Fruit fly (Drosophila melanogaster) whole organism, embryonic: ENCODE data around the gene CG2157.

Experiments
- Abd-B ChIP-seq: fragments of 200-800 bp; sonication (Bioruptor generic); optimal IDR thresholded peaks from 2 replicates; lab custom pipeline; 2018; ENCODE audit warnings: missing biosample characterization, mild to moderate bottlenecking, missing genetic modification characterization, moderate library complexity
- Antp ChIP-seq: fragments of 200-800 bp; sonication (Bioruptor generic); optimal IDR thresholded peaks from 3 replicates; lab custom pipeline; 2016; ENCODE audit warnings: missing biosample characterization, missing genetic modification characterization
- Atf-2 ChIP-seq: fragments of 200-800 bp; sonication (Bioruptor generic); optimal IDR thresholded peaks from 2 replicates; lab custom pipeline; 2016; ENCODE audit warnings: missing biosample characterization, missing genetic modification characterization
- B-H1 ChIP-seq: fragments of 200-800 bp; sonication (Bioruptor generic); IDR thresholded peaks from 3 replicates; pipeline ENCODE4 v1.3.6; 2022; ENCODE audit warnings: missing biosample characterization, missing genetic modification characterization
- BtbVII ChIP-seq: fragments of 200-800 bp; sonication (Bioruptor generic); optimal IDR thresholded peaks from 3 replicates; lab custom pipeline; 2017; ENCODE audit warnings: missing biosample characterization, mild to moderate bottlenecking, missing genetic modification characterization
- CG11085 ChIP-seq: fragments of 200-800 bp; sonication (Bioruptor generic); IDR thresholded peaks from 2 replicates; pipeline ENCODE4 v1.3.6; 2022; ENCODE audit warnings: missing biosample characterization, missing genetic modification characterization
- CG12769 ChIP-seq: fragments of 200-800 bp; sonication (Bioruptor generic); optimal IDR thresholded peaks from 2 replicates; lab custom pipeline; 2019; ENCODE audit warnings: missing biosample characterization, mild to moderate bottlenecking, missing genetic modification characterization, moderate library complexity
- CG13624 ChIP-seq: fragments of 200-800 bp; sonication (Bioruptor generic); optimal IDR thresholded peaks from 2 replicates; lab custom pipeline; 2016; ENCODE audit warnings: missing biosample characterization, missing genetic modification characterization
- CG14710 ChIP-seq: fragments of 200-800 bp; sonication (Bioruptor generic); optimal IDR thresholded peaks from 3 replicates; lab custom pipeline; 2019; ENCODE audit warnings: missing biosample characterization, mild to moderate bottlenecking, missing genetic modification characterization, moderate library complexity
- CG15601 ChIP-seq: fragments of 200-800 bp; sonication (Bioruptor generic); optimal IDR thresholded peaks from 3 replicates; lab custom pipeline; 2019; ENCODE audit warnings: missing biosample characterization, mild to moderate bottlenecking, missing genetic modification characterization, moderate library complexity
- CG1603 ChIP-seq: fragments of 200-800 bp; sonication (Bioruptor generic); optimal IDR thresholded peaks from 2 replicates; lab custom pipeline; 2019; ENCODE audit warnings: missing biosample characterization, mild to moderate bottlenecking, missing genetic modification characterization, moderate library complexity
- CG16813 ChIP-seq: fragments of 200-800 bp; sonication (Bioruptor generic); IDR thresholded peaks from 3 replicates; pipeline ENCODE4 v1.3.6; 2022; ENCODE audit warnings: missing biosample characterization, missing genetic modification characterization; ENCODE audit not compliant: partially characterized antibody
- CG17802 ChIP-seq: fragments of 200-800 bp; sonication (Bioruptor generic); optimal IDR thresholded peaks from 2 replicates; lab custom pipeline; 2018; ENCODE audit warnings: missing biosample characterization, mild to moderate bottlenecking, missing genetic modification characterization, moderate library complexity
- CG18599 ChIP-seq: fragments of 200-800 bp; sonication (Bioruptor generic); optimal IDR thresholded peaks from 3 replicates; lab custom pipeline; 2017; ENCODE audit warnings: missing biosample characterization, missing genetic modification characterization, mild to moderate bottlenecking, moderate library complexity, missing genetic modification reagents
- CG2712 ChIP-seq: fragments of 200-800 bp; optimal IDR thresholded peaks from 3 replicates; lab custom pipeline; 2019; ENCODE audit warnings: missing biosample characterization, mild to moderate bottlenecking, missing genetic modification characterization, moderate library complexity
- CG33557 ChIP-seq: fragments of 200-800 bp; sonication (Bioruptor generic); optimal IDR thresholded peaks from 2 replicates; lab custom pipeline; 2019; ENCODE audit warnings: missing biosample characterization, mild to moderate bottlenecking, missing genetic modification characterization, moderate library complexity
- CG3726 ChIP-seq: fragments of 200-800 bp; sonication (Bioruptor generic); IDR thresholded peaks from 3 replicates; pipeline ENCODE4, ENCODE4 v1.3.6; 2022; ENCODE audit warnings: missing biosample characterization, missing genetic modification characterization
- CG6254 ChIP-seq: fragments of 200-800 bp; sonication (Bioruptor generic); optimal IDR thresholded peaks from 3 replicates; lab custom pipeline; 2017; ENCODE audit warnings: mild to moderate bottlenecking, missing biosample characterization, missing genetic modification reagents, missing genetic modification characterization
- CG7745 ChIP-seq: fragments of 200-800 bp; sonication (Bioruptor generic); optimal IDR thresholded peaks from 2 replicates; lab custom pipeline; 2018; ENCODE audit warnings: missing biosample characterization, mild to moderate bottlenecking, missing genetic modification characterization, moderate library complexity
- CG7928 ChIP-seq: fragments of 200-800 bp; sonication (Bioruptor generic); optimal IDR thresholded peaks from 2 replicates; lab custom pipeline; 2017; ENCODE audit warnings: missing biosample characterization, mild to moderate bottlenecking, missing genetic modification characterization
- CG8388 ChIP-seq: fragments of 200-800 bp; sonication (Bioruptor generic); optimal IDR thresholded peaks from 2 replicates; lab custom pipeline; 2019; ENCODE audit warnings: missing biosample characterization, mild to moderate bottlenecking, missing genetic modification characterization, moderate library complexity
- CG8944 ChIP-seq: fragments of 200-800 bp; sonication (Bioruptor generic); optimal IDR thresholded peaks from 3 replicates; lab custom pipeline; 2016; ENCODE audit warnings: missing biosample characterization, missing genetic modification characterization
- CG9817 ChIP-seq: fragments of 200-800 bp; sonication (Bioruptor generic); optimal IDR thresholded peaks from 2 replicates; lab custom pipeline; 2018; ENCODE audit warnings: missing biosample characterization, mild to moderate bottlenecking, missing genetic modification characterization, moderate library complexity
- CrebB ChIP-seq: fragments of 200-800 bp; sonication (Bioruptor generic); optimal IDR thresholded peaks from 3 replicates; lab custom pipeline; 2018; ENCODE audit warnings: missing biosample characterization, mild to moderate bottlenecking, missing genetic modification characterization
- D19A ChIP-seq: fragments of 200-800 bp; optimal IDR thresholded peaks from 3 replicates; lab custom pipeline; 2019; ENCODE audit warnings: missing biosample characterization, mild to moderate bottlenecking, missing genetic modification characterization, moderate library complexity
- Dp ChIP-seq: fragments of 200-800 bp; sonication (Bioruptor generic); optimal IDR thresholded peaks from 2 replicates; lab custom pipeline; 2018; ENCODE audit warnings: missing biosample characterization, mild to moderate bottlenecking, missing genetic modification characterization, moderate library complexity
- HmgZ ChIP-seq: fragments of 200-800 bp; sonication (Bioruptor generic); optimal IDR thresholded peaks from 2 replicates; lab custom pipeline; 2018; ENCODE audit warnings: missing biosample characterization, mild to moderate bottlenecking, missing genetic modification characterization
- Hr3 ChIP-seq: fragments of 200-800 bp; sonication (Bioruptor generic); optimal IDR thresholded peaks from 3 replicates; lab custom pipeline; 2016; ENCODE audit warnings: missing biosample characterization, missing genetic modification characterization
- Hr51 ChIP-seq, 2 experiments: fragments of 200-800 bp; sonication (Bioruptor generic); optimal IDR thresholded peaks; 2 replicates in 1 of 2; 3 replicates in 1 of 2; lab custom pipeline; 2016 to 2018; ENCODE audit warnings: missing biosample characterization in 2 of 2, missing genetic modification characterization in 2 of 2, mild to moderate bottlenecking in 1 of 2, moderate library complexity in 1 of 2
- Ravus ChIP-seq: fragments of 200-800 bp; sonication (Bioruptor generic); IDR thresholded peaks from 2 replicates; pipeline ENCODE4 v1.3.6; 2022; ENCODE audit warnings: missing biosample characterization, missing genetic modification characterization
- Side ChIP-seq: fragments of 200-800 bp; sonication (Bioruptor generic); optimal IDR thresholded peaks from 2 replicates; lab custom pipeline; 2016; ENCODE audit warnings: missing biosample characterization, missing genetic modification characterization
- Sox100B ChIP-seq: fragments of 200-800 bp; sonication (Bioruptor generic); optimal IDR thresholded peaks from 3 replicates; lab custom pipeline; 2018; ENCODE audit warnings: missing biosample characterization, mild to moderate bottlenecking, missing genetic modification characterization
- Taf1 ChIP-seq: fragments of 200-800 bp; sonication (Bioruptor generic); IDR thresholded peaks from 2 replicates; pipeline ENCODE4 v1.3.6; 2022; ENCODE audit warnings: missing biosample characterization, missing genetic modification characterization
- ara ChIP-seq: fragments of 200-800 bp; sonication (Bioruptor generic); IDR thresholded peaks from 2 replicates; pipeline ENCODE4 v1.3.6; 2022; ENCODE audit warnings: missing biosample characterization, missing genetic modification characterization
- cg ChIP-seq: fragments of 200-800 bp; sonication (Bioruptor generic); optimal IDR thresholded peaks from 3 replicates; lab custom pipeline; 2019; ENCODE audit warnings: missing biosample characterization, mild to moderate bottlenecking, missing genetic modification characterization, moderate library complexity
- dpn ChIP-seq, 2 experiments: fragments of 200-800 bp; sonication (Bioruptor generic); optimal IDR thresholded peaks; 3 replicates each; lab custom pipeline; 2016; ENCODE audit warnings: missing biosample characterization in 2 of 2, missing genetic modification characterization in 2 of 2
- hkb ChIP-seq, 2 experiments: fragments of 200-800 bp in 1 of 2; fragments of >200 bp in 1 of 2; sonication (Bioruptor generic) in 1 of 2; IDR thresholded peaks in 1 of 2; optimal IDR thresholded peaks in 1 of 2; 2 replicates each; pipeline versions ENCODE4 v1.3.6 to Lab custom; 2017 to 2022; ENCODE audit warnings: missing biosample characterization in 1 of 2, missing genetic modification characterization in 1 of 2
- phol ChIP-seq: fragments of 200-800 bp; sonication (Bioruptor generic); optimal IDR thresholded peaks from 3 replicates; lab custom pipeline; 2018; ENCODE audit warnings: missing biosample characterization, mild to moderate bottlenecking, missing genetic modification characterization, moderate library complexity
- pnt ChIP-seq: fragments of 200-800 bp; sonication (Bioruptor generic); optimal IDR thresholded peaks from 3 replicates; lab custom pipeline; 2016; ENCODE audit warnings: missing biosample characterization, missing genetic modification characterization
- prd ChIP-seq, 3 experiments: fragments of >200 bp in 2 of 3; fragments of 200-800 bp in 1 of 3; sonication (Bioruptor generic) in 1 of 3; optimal IDR thresholded peaks in 2 of 3; IDR thresholded peaks in 1 of 3; 2 replicates in 2 of 3; 3 replicates in 1 of 3; pipeline versions ENCODE4 v1.3.6 to Lab custom; 2017 to 2022; ENCODE audit warnings: missing biosample characterization in 1 of 3, missing genetic modification characterization in 1 of 3
- salm ChIP-seq: fragments of 200-800 bp; sonication (Bioruptor generic); optimal IDR thresholded peaks from 2 replicates; lab custom pipeline; 2018; ENCODE audit warnings: missing biosample characterization, mild to moderate bottlenecking, missing genetic modification characterization
- sc ChIP-seq, 3 experiments: fragments of >200 bp in 2 of 3; fragments of 200-800 bp in 1 of 3; sonication (Bioruptor generic) in 1 of 3; optimal IDR thresholded peaks; 2 replicates in 2 of 3; 3 replicates in 1 of 3; lab custom pipeline; 2017; ENCODE audit warnings: mild to moderate bottlenecking in 1 of 3, missing biosample characterization in 1 of 3, missing genetic modification characterization in 1 of 3, missing genetic modification reagents in 1 of 3
- slbo ChIP-seq: fragments of 200-800 bp; sonication (Bioruptor generic); IDR thresholded peaks from 2 replicates; pipeline ENCODE4 v1.3.6; 2022; ENCODE audit warnings: missing biosample characterization, missing genetic modification characterization
- tgo ChIP-seq: fragments of 200-800 bp; sonication (Bioruptor generic); IDR thresholded peaks from 3 replicates; pipeline ENCODE4 v1.3.6; 2022; ENCODE audit warnings: missing biosample characterization, missing genetic modification characterization
- tup ChIP-seq: fragments of 200-800 bp; sonication (Bioruptor generic); optimal IDR thresholded peaks from 2 replicates; lab custom pipeline; 2016; ENCODE audit warnings: missing biosample characterization, mild to moderate bottlenecking, missing genetic modification characterization, moderate library complexity
- zfh1 ChIP-seq: fragments of 200-800 bp; sonication (Bioruptor generic); IDR thresholded peaks from 3 replicates; pipeline ENCODE4 v1.3.6; 2022; ENCODE audit warnings: missing biosample characterization, missing genetic modification characterization

The CG2157 gene

DNA sequence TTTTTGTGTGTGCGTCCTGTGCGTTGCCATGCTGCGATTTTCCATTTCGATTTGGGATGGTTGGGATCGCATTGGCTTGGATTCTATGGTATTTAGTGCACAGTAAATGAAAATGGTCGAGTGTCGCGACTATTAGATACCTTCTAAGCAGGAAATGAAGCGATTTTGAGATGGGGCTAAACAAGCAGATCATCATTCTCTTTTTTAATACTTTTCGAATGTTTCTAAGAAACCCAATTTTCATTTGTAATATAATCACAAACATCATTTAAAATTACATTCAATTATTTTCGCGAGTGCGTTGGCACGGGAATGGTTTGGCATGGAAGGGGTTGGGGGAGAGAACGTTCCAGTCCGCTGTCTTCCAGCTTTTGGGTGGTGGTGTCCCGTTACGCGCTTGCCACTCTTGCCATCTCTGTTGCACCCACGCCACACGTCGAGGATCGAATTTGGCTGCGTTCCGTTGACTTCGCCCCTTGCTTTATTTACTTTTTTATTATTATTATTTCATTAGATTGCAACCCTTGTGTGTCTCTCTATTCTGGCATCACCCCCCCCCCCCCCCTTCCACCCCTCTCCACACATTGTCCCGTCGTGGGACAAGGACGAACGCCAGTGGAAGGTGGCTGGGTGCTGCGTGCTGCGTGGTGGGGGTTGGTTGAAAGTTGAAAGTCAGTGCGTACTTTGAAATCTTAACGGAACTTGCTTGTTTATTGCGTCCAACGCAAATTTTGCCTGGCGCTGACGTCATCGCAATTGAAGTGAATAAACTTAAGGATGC lies 43.5 kb upstream of the CG2157 start (continued):
- TF ChIP-seq CrebB (tag; lab: Kevin White, UChicago) = no peak
- TF ChIP-seq sc (optimal IDR thresholded peaks at IDR 0.05; lab: Kevin White, UChicago) = no peak
- TF ChIP-seq sc (GFP tag; optimal IDR thresholded peaks at IDR 0.05; lab: Kevin White, UChicago) = peak; percentile 2
- no peak for TF ChIP-seq Dp (GFP tag; lab: Kevin White, UChicago)
- TF ChIP-seq Abd-B (GFP tag; lab: Kevin White, UChicago) = peak; percentile 46
- peak; percentile 68 for TF ChIP-seq CG1603
- TF ChIP-seq salm (tag; lab: Kevin White, UChicago) = no peak
- TF ChIP-seq CG33557 (GFP tag; lab: Kevin White, UChicago) = peak; percentile 18
- TF ChIP-seq tup = no peak
- peak; percentile 55 for TF ChIP-seq CG18599 (GFP tag; lab: Kevin White, UChicago)
- no peak for TF ChIP-seq CG7745 (tag; lab: Kevin White, UChicago)
- peak; percentile 21 for TF ChIP-seq Side (GFP tag; lab: Kevin White, UChicago)
- no peak for TF ChIP-seq BtbVII (GFP tag; lab: Kevin White, UChicago)
- peak; percentile 60 for TF ChIP-seq phol (tag; lab: Kevin White, UChicago)
- peak; percentile 5 for TF ChIP-seq Sox100B (GFP tag; lab: Kevin White, UChicago)
- peak; percentile 54 for TF ChIP-seq pnt (GFP tag; lab: Kevin White, UChicago)
- no peak for TF ChIP-seq Taf1 (GFP tag; lab: Robert Waterston, UW)
- no peak for TF ChIP-seq CG9817 (tag; lab: Kevin White, UChicago)
- no peak for TF ChIP-seq B-H1 (GFP tag; lab: Robert Waterston, UW)
- no peak for TF ChIP-seq hkb (optimal IDR thresholded peaks at IDR 0.05; lab: Kevin White, UChicago)
- TF ChIP-seq hkb (GFP tag; IDR thresholded peaks at IDR 0.05; lab: Robert Waterston, UW) = no peak; the same call in 1 of the 2 replicates
- TF ChIP-seq CG6254 (GFP tag; lab: Kevin White, UChicago) = peak; percentile 54
- peak; percentile 59; the same call in 2 of the 3 replicates for TF ChIP-seq zfh1 (GFP tag; lab: Robert Waterston, UW)
- TF ChIP-seq CG11085 (GFP tag; lab: Robert Waterston, UW) = no peak
- TF ChIP-seq CG8944 (GFP tag; lab: Kevin White, UChicago) = peak; percentile 6
- peak in 1 of 2 experiments; percentile 20 for TF ChIP-seq Hr51 (GFP tag; optimal IDR thresholded peaks at IDR 0.05; lab: Kevin White, UChicago)
- peak; percentile 51 for TF ChIP-seq Antp (GFP tag; lab: Kevin White, UChicago)
- peak; percentile 4 for TF ChIP-seq CG15601 (tag; lab: Kevin White, UChicago)
- TF ChIP-seq CG8388 (GFP tag; lab: Kevin White, UChicago) = peak; percentile 54
- TF ChIP-seq prd (optimal IDR thresholded peaks at IDR 0.05; lab: Kevin White, UChicago) = no peak
- peak; percentile 61; the same call in 2 of the 3 replicates for TF ChIP-seq prd (GFP tag; IDR thresholded peaks at IDR 0.05; lab: Robert Waterston, UW)
- peak; percentile 45 for TF ChIP-seq Hr3 (GFP tag; lab: Kevin White, UChicago)
- no peak for TF ChIP-seq slbo
- no peak for TF ChIP-seq CG7928
- TF ChIP-seq dpn (GFP tag; optimal IDR thresholded peaks at IDR 0.05; lab: Kevin White, UChicago) = peak in 1 of 2 experiments; percentile 34
- peak; percentile 30; the same call in 1 of the 2 replicates for TF ChIP-seq ara (GFP tag; lab: Robert Waterston, UW)
- peak; percentile 19; the same call in 1 of the 3 replicates for TF ChIP-seq tgo
- TF ChIP-seq CG17802 (tag; lab: Kevin White, UChicago) = peak; percentile 11
- peak; percentile 25; the same call in 1 of the 3 replicates for TF ChIP-seq CG16813 (GFP tag; lab: Robert Waterston, UW)
- no peak for TF ChIP-seq CG3726
- TF ChIP-seq CG2712 (tag; lab: Kevin White, UChicago) = peak; percentile 78
- TF ChIP-seq Ravus = no peak
- peak; percentile 36 for TF ChIP-seq CG14710 (tag; lab: Kevin White, UChicago)
- TF ChIP-seq Atf-2 = peak; percentile 27
- no peak for TF ChIP-seq cg (GFP tag; lab: Kevin White, UChicago)
- peak; percentile 53 for TF ChIP-seq D19A
- TF ChIP-seq CG13624 = peak; percentile 31
- TF ChIP-seq HmgZ (tag; lab: Kevin White, UChicago) = no peak
- TF ChIP-seq CG12769 (tag; lab: Kevin White, UChicago) = peak; percentile 3
